Fruit fly (Drosophila melanogaster) whole organism, prepupa: ENCODE data around the gene RpS6.

Source experiments
- Blimp-1 ChIP-seq: fragments of 200-800 bp; sonication (Bioruptor generic); optimal IDR thresholded peaks from 3 replicates; lab custom pipeline; 2017; ENCODE audit warnings: missing biosample characterization, missing genetic modification characterization, mild to moderate bottlenecking, moderate library complexity, missing genetic modification reagents
- CG10631 ChIP-seq: fragments of 200-800 bp; sonication (Bioruptor generic); optimal IDR thresholded peaks from 2 replicates; lab custom pipeline; 2016; ENCODE audit warnings: missing biosample characterization, missing genetic modification characterization
- CG10669 ChIP-seq: fragments of 200-800 bp; sonication (Bioruptor generic); optimal IDR thresholded peaks from 3 replicates; lab custom pipeline; 2018; ENCODE audit warnings: missing biosample characterization, mild to moderate bottlenecking, missing genetic modification characterization, moderate library complexity
- CG11294 ChIP-seq: fragments of 200-800 bp; sonication (Bioruptor generic); IDR thresholded peaks from 2 replicates; pipeline ENCODE4 v1.3.6; 2022; ENCODE audit warnings: missing biosample characterization, missing genetic modification characterization
- CG11762 ChIP-seq: fragments of 200-800 bp; sonication (Bioruptor generic); optimal IDR thresholded peaks from 3 replicates; lab custom pipeline; 2016; ENCODE audit warnings: missing biosample characterization, missing genetic modification characterization; ENCODE audit not compliant: insufficient read depth
- CG15336 ChIP-seq: fragments of 200-800 bp; sonication (Bioruptor generic); IDR thresholded peaks from 2 replicates; pipeline ENCODE4 v1.3.6; 2022; ENCODE audit warnings: missing biosample characterization, missing genetic modification characterization
- CG3032 ChIP-seq: fragments of 200-800 bp; optimal IDR thresholded peaks from 2 replicates; lab custom pipeline; 2019; ENCODE audit warnings: missing biosample characterization, mild to moderate bottlenecking, missing genetic modification characterization, moderate library complexity
- CG31627 ChIP-seq: fragments of 200-800 bp; sonication (Bioruptor generic); optimal IDR thresholded peaks from 3 replicates; lab custom pipeline; 2016; ENCODE audit warnings: missing biosample characterization, missing genetic modification characterization
- CG32006 ChIP-seq: fragments of 200-800 bp; sonication (Bioruptor generic); optimal IDR thresholded peaks from 3 replicates; lab custom pipeline; 2017; ENCODE audit warnings: missing biosample characterization, mild to moderate bottlenecking, missing genetic modification characterization
- CG34406 ChIP-seq: fragments of 200-800 bp; sonication (Bioruptor generic); optimal IDR thresholded peaks from 3 replicates; lab custom pipeline; 2016; ENCODE audit warnings: missing biosample characterization, missing genetic modification characterization
- CG3919 ChIP-seq: fragments of 200-800 bp; sonication (Bioruptor generic); optimal IDR thresholded peaks from 3 replicates; lab custom pipeline; 2016; ENCODE audit warnings: missing biosample characterization, missing genetic modification characterization
- CG4318 ChIP-seq: fragments of 200-800 bp; sonication (Bioruptor generic); optimal IDR thresholded peaks from 3 replicates; lab custom pipeline; 2017; ENCODE audit warnings: missing biosample characterization, mild to moderate bottlenecking, missing genetic modification characterization
- CG6792 ChIP-seq: fragments of 200-800 bp; sonication (Bioruptor generic); optimal IDR thresholded peaks from 3 replicates; lab custom pipeline; 2016; ENCODE audit warnings: missing biosample characterization, missing genetic modification characterization
- CG6808 ChIP-seq: fragments of 200-800 bp; sonication (Bioruptor generic); optimal IDR thresholded peaks from 3 replicates; lab custom pipeline; 2017; ENCODE audit warnings: missing biosample characterization, missing genetic modification characterization, mild to moderate bottlenecking, moderate library complexity, missing genetic modification reagents
- CG7368 ChIP-seq: fragments of 200-800 bp; sonication (Bioruptor generic); optimal IDR thresholded peaks from 3 replicates; lab custom pipeline; 2016; ENCODE audit warnings: missing biosample characterization, missing genetic modification characterization
- CG8119 ChIP-seq: fragments of 200-800 bp; sonication (Bioruptor generic); IDR thresholded peaks from 3 replicates; pipeline ENCODE4 v1.3.6; 2022; ENCODE audit warnings: missing biosample characterization, missing genetic modification characterization
- CG8319 ChIP-seq: fragments of 200-800 bp; sonication (Bioruptor generic); optimal IDR thresholded peaks from 3 replicates; lab custom pipeline; 2016; ENCODE audit warnings: missing biosample characterization, missing genetic modification characterization
- CG8632 ChIP-seq: fragments of 200-800 bp; sonication (Bioruptor generic); optimal IDR thresholded peaks from 3 replicates; lab custom pipeline; 2016; ENCODE audit warnings: missing biosample characterization, missing genetic modification characterization
- CG9139 ChIP-seq: fragments of 200-800 bp; sonication (Bioruptor generic); optimal IDR thresholded peaks from 3 replicates; lab custom pipeline; 2017; ENCODE audit warnings: missing biosample characterization, mild to moderate bottlenecking, missing genetic modification characterization
- Eip75B ChIP-seq: fragments of 200-800 bp; sonication (Bioruptor generic); optimal IDR thresholded peaks from 3 replicates; lab custom pipeline; 2016; ENCODE audit warnings: missing biosample characterization, missing genetic modification characterization
- Eip93F ChIP-seq: fragments of 200-800 bp; sonication (Bioruptor generic); optimal IDR thresholded peaks from 2 replicates; lab custom pipeline; 2016; ENCODE audit warnings: missing biosample characterization, mild to moderate bottlenecking, missing genetic modification characterization
- Ets21C ChIP-seq: fragments of 200-800 bp; sonication (Bioruptor generic); optimal IDR thresholded peaks from 3 replicates; lab custom pipeline; 2016; ENCODE audit warnings: missing biosample characterization, missing genetic modification characterization
- Gug ChIP-seq: fragments of 200-800 bp; sonication (Bioruptor generic); IDR thresholded peaks from 2 replicates; pipeline ENCODE4 v1.3.6; 2022; ENCODE audit warnings: missing biosample characterization, missing genetic modification characterization
- Hr39 ChIP-seq: fragments of 200-800 bp; sonication (Bioruptor generic); optimal IDR thresholded peaks from 2 replicates; lab custom pipeline; 2016; ENCODE audit warnings: missing biosample characterization, missing genetic modification characterization
- Hr4 ChIP-seq: fragments of 200-800 bp; sonication (Bioruptor generic); optimal IDR thresholded peaks from 3 replicates; lab custom pipeline; 2016; ENCODE audit warnings: missing biosample characterization, missing genetic modification characterization
- Lpt ChIP-seq: fragments of 200-800 bp; sonication (Bioruptor generic); optimal IDR thresholded peaks from 3 replicates; lab custom pipeline; 2016; ENCODE audit warnings: missing biosample characterization, missing genetic modification characterization
- Met ChIP-seq: fragments of 200-800 bp; sonication (Bioruptor generic); optimal IDR thresholded peaks from 3 replicates; lab custom pipeline; 2016; ENCODE audit warnings: missing biosample characterization, missing genetic modification characterization
- OdsH ChIP-seq: fragments of 200-800 bp; sonication (Bioruptor generic); optimal IDR thresholded peaks from 3 replicates; lab custom pipeline; 2016; ENCODE audit warnings: missing biosample characterization, missing genetic modification characterization
- Smox ChIP-seq: fragments of 200-800 bp; sonication (Bioruptor generic); optimal IDR thresholded peaks from 3 replicates; lab custom pipeline; 2016; ENCODE audit warnings: missing biosample characterization, missing genetic modification characterization
- Sox102F ChIP-seq: fragments of 200-800 bp; sonication (Bioruptor generic); optimal IDR thresholded peaks from 2 replicates; lab custom pipeline; 2016; ENCODE audit warnings: missing biosample characterization, mild to moderate bottlenecking, missing genetic modification characterization
- Sox14 ChIP-seq: fragments of 200-800 bp; sonication (Bioruptor generic); optimal IDR thresholded peaks from 3 replicates; lab custom pipeline; 2016; ENCODE audit warnings: missing biosample characterization, missing genetic modification characterization
- Sox15 ChIP-seq: fragments of 200-800 bp; sonication (Bioruptor generic); optimal IDR thresholded peaks from 3 replicates; lab custom pipeline; 2016; ENCODE audit warnings: missing biosample characterization, missing genetic modification characterization
- achi ChIP-seq: fragments of 200-800 bp; sonication (Bioruptor generic); optimal IDR thresholded peaks from 3 replicates; lab custom pipeline; 2016; ENCODE audit warnings: missing biosample characterization, missing genetic modification characterization
- cyc ChIP-seq: fragments of 200-800 bp; sonication (Bioruptor generic); optimal IDR thresholded peaks from 3 replicates; lab custom pipeline; 2016; ENCODE audit warnings: missing biosample characterization, missing genetic modification characterization
- dac ChIP-seq: fragments of 200-800 bp; sonication (Bioruptor generic); optimal IDR thresholded peaks from 2 replicates; lab custom pipeline; 2017; ENCODE audit warnings: missing biosample characterization, mild to moderate bottlenecking, missing genetic modification characterization
- dsx ChIP-seq: fragments of 200-800 bp; optimal IDR thresholded peaks from 3 replicates; lab custom pipeline; 2019; ENCODE audit warnings: missing biosample characterization, mild to moderate bottlenecking, missing genetic modification characterization, moderate library complexity; ENCODE audit not compliant: poor library complexity, severe bottlenecking
- eg ChIP-seq: fragments of 200-800 bp; sonication (Bioruptor generic); IDR thresholded peaks from 3 replicates; pipeline ENCODE4 v1.3.6; 2022; ENCODE audit warnings: missing biosample characterization, missing genetic modification characterization
- esn ChIP-seq: fragments of 200-800 bp; sonication (Bioruptor generic); optimal IDR thresholded peaks from 2 replicates; lab custom pipeline; 2016; ENCODE audit warnings: missing biosample characterization, mild to moderate bottlenecking, missing genetic modification characterization, moderate library complexity
- fd59A ChIP-seq: fragments of 200-800 bp; sonication (Bioruptor generic); optimal IDR thresholded peaks from 2 replicates; lab custom pipeline; 2017; ENCODE audit warnings: missing biosample characterization, mild to moderate bottlenecking, missing genetic modification characterization, missing genetic modification reagents
- fd85E ChIP-seq: fragments of 200-800 bp; sonication (Bioruptor generic); optimal IDR thresholded peaks from 3 replicates; lab custom pipeline; 2016; ENCODE audit warnings: missing biosample characterization, missing genetic modification characterization
- fkh ChIP-seq: fragments of 200-800 bp; sonication (Bioruptor generic); optimal IDR thresholded peaks from 3 replicates; lab custom pipeline; 2017; ENCODE audit warnings: missing biosample characterization, mild to moderate bottlenecking, missing genetic modification characterization, moderate library complexity
- lz ChIP-seq: fragments of 200-800 bp; sonication (Bioruptor generic); optimal IDR thresholded peaks from 3 replicates; lab custom pipeline; 2016; ENCODE audit warnings: missing biosample characterization, missing genetic modification characterization
- net ChIP-seq: fragments of 200-800 bp; sonication (Bioruptor generic); optimal IDR thresholded peaks from 3 replicates; lab custom pipeline; 2016; ENCODE audit warnings: missing biosample characterization, missing genetic modification characterization
- pdm3 ChIP-seq: fragments of 200-800 bp; sonication (Bioruptor generic); optimal IDR thresholded peaks from 3 replicates; lab custom pipeline; 2016; ENCODE audit warnings: missing biosample characterization, missing genetic modification characterization
- salr ChIP-seq, 2 experiments: fragments of 200-800 bp; sonication (Bioruptor generic); optimal IDR thresholded peaks; 3 replicates each; lab custom pipeline; 2016 to 2018; ENCODE audit warnings: missing biosample characterization in 2 of 2, missing genetic modification characterization in 2 of 2, mild to moderate bottlenecking in 1 of 2
- spab ChIP-seq: fragments of 200-800 bp; sonication (Bioruptor generic); optimal IDR thresholded peaks from 2 replicates; lab custom pipeline; 2017; ENCODE audit warnings: missing biosample characterization, mild to moderate bottlenecking, missing genetic modification characterization, missing genetic modification reagents
- ss ChIP-seq, 2 experiments: fragments of 200-800 bp; sonication (Bioruptor generic); optimal IDR thresholded peaks; 2 replicates in 1 of 2; 3 replicates in 1 of 2; lab custom pipeline; 2017 to 2018; ENCODE audit warnings: mild to moderate bottlenecking in 2 of 2, missing biosample characterization in 2 of 2, missing genetic modification characterization in 2 of 2, moderate library complexity in 1 of 2
- svp ChIP-seq: fragments of 200-800 bp; sonication (Bioruptor generic); peaks from one replicate; lab custom pipeline; 2016; ENCODE audit warnings: missing biosample characterization, missing genetic modification characterization
- vri ChIP-seq: fragments of 200-800 bp; sonication (Bioruptor generic); optimal IDR thresholded peaks from 3 replicates; lab custom pipeline; 2016; ENCODE audit warnings: missing biosample characterization, mild to moderate bottlenecking, missing genetic modification characterization

The RpS6 gene

dm6 chrX:7901153-7902038 lies at the start of gene RpS6, which contains the start of gene bys:
Gene RpS6, minus strand, starts transcription at chrX:7901331.
Gene bys, plus strand, starts transcription at chrX:7901880.
- TF ChIP-seq ss (GFP tag; optimal IDR thresholded peaks at IDR 0.05; lab: Kevin White, UChicago) = peak; percentile 54 to 55
- TF ChIP-seq eg = peak; percentile 46
- peak; percentile 27 for TF ChIP-seq CG6808
- TF ChIP-seq fd85E (GFP tag; lab: Kevin White, UChicago) = peak; percentile 21
- no peak for TF ChIP-seq Blimp-1
- TF ChIP-seq cyc (GFP tag; lab: Kevin White, UChicago) = peak; percentile 28
- TF ChIP-seq CG8319 (GFP tag; lab: Kevin White, UChicago) = peak; percentile 6
- TF ChIP-seq Hr39 = peak; percentile 22
- TF ChIP-seq Eip93F = peak; percentile 34
- TF ChIP-seq Eip75B (GFP tag; lab: Kevin White, UChicago) = peak; percentile 17
- no peak for TF ChIP-seq CG11762 (GFP tag; lab: Kevin White, UChicago)
- peak; percentile 47 for TF ChIP-seq CG10631 (GFP tag; lab: Kevin White, UChicago)
- no peak for TF ChIP-seq dsx (GFP tag; lab: Kevin White, UChicago)
- TF ChIP-seq Sox15 (GFP tag; lab: Kevin White, UChicago) = no peak
- TF ChIP-seq esn (GFP tag; lab: Kevin White, UChicago) = peak; percentile 59
- TF ChIP-seq svp (GFP tag; lab: Kevin White, UChicago) = peak; percentile 64
- peak; percentile 38 for TF ChIP-seq lz (GFP tag; lab: Kevin White, UChicago)
- TF ChIP-seq CG34406 = peak; percentile 31
- TF ChIP-seq Smox (GFP tag; lab: Kevin White, UChicago) = peak; percentile 30
- peak; percentile 2 for TF ChIP-seq Ets21C (GFP tag; lab: Kevin White, UChicago)
- no peak for TF ChIP-seq fd59A (GFP tag; lab: Kevin White, UChicago)
- TF ChIP-seq CG10669 (GFP tag; lab: Kevin White, UChicago) = peak; percentile 43
- TF ChIP-seq CG4318 (GFP tag; lab: Kevin White, UChicago) = no peak
- TF ChIP-seq spab (GFP tag; lab: Kevin White, UChicago) = no peak
- peak; percentile 7 for TF ChIP-seq fkh (GFP tag; lab: Kevin White, UChicago)
- peak; percentile 64 for TF ChIP-seq net (GFP tag; lab: Kevin White, UChicago)
- peak; percentile 46; the same call in 1 of the 2 replicates for TF ChIP-seq CG15336
- TF ChIP-seq CG3032 (tag; lab: Kevin White, UChicago) = peak; percentile 38
- TF ChIP-seq vri = peak; percentile 40
- peak; percentile 64 for TF ChIP-seq CG9139 (GFP tag; lab: Kevin White, UChicago)
- TF ChIP-seq CG6792 = peak; percentile 16
- TF ChIP-seq CG8119 (GFP tag; lab: Robert Waterston, UW) = no peak
- TF ChIP-seq achi (GFP tag; lab: Kevin White, UChicago) = peak; percentile 38
- TF ChIP-seq dac = no peak
- TF ChIP-seq Lpt (GFP tag; lab: Kevin White, UChicago) = no peak
- TF ChIP-seq salr (GFP tag; optimal IDR thresholded peaks at IDR 0.05; lab: Kevin White, UChicago) = peak in 1 of 2 experiments; percentile 26
- TF ChIP-seq pdm3 (GFP tag; lab: Kevin White, UChicago) = peak; percentile 33
- peak; percentile 40 for TF ChIP-seq CG31627 (GFP tag; lab: Kevin White, UChicago)
- peak; percentile 23 for TF ChIP-seq OdsH (GFP tag; lab: Kevin White, UChicago)
- peak; percentile 41 for TF ChIP-seq CG8632 (GFP tag; lab: Kevin White, UChicago)
- peak; percentile 15; the same call in 1 of the 2 replicates for TF ChIP-seq Gug (GFP tag; lab: Robert Waterston, UW)
- TF ChIP-seq Met (GFP tag; lab: Kevin White, UChicago) = peak; percentile 44
- TF ChIP-seq CG3919 = peak; percentile 68
- peak; percentile 42 for TF ChIP-seq Sox14
- no peak for TF ChIP-seq Hr4 (GFP tag; lab: Kevin White, UChicago)
- TF ChIP-seq CG7368 (GFP tag; lab: Kevin White, UChicago) = peak; percentile 30
- peak; percentile 74 for TF ChIP-seq Sox102F (GFP tag; lab: Kevin White, UChicago)
- peak; percentile 53 for TF ChIP-seq CG32006 (GFP tag; lab: Kevin White, UChicago)
- TF ChIP-seq CG11294 (GFP tag; lab: Robert Waterston, UW) = no peak
